Worm (Caenorhabditis elegans) whole organism, early embryonic: ENCODE data around the gene K10C2.12.

Experiments
- B0310.2 ChIP-seq: sonication (generic microtip); optimal IDR thresholded peaks from 2 replicates; lab custom pipeline; 2016; ENCODE audit warnings: mild to moderate bottlenecking, missing genetic modification characterization, missing compliant biosample characterization
- ama-1 ChIP-seq: fragments of 150-350 bp; optimal IDR thresholded peaks from 2 replicates; lab custom pipeline; 2014
- ceh-13 ChIP-seq: fragments of 200-800 bp; sonication (Bioruptor generic); optimal IDR thresholded peaks from 2 replicates; lab custom pipeline; 2018; ENCODE audit warnings: mild to moderate bottlenecking, missing genetic modification characterization, missing compliant biosample characterization
- flt-1 ChIP-seq: fragments of 200-800 bp; sonication (Bioruptor generic); IDR thresholded peaks from 2 replicates; pipeline ENCODE4 v1.3.6; 2022; ENCODE audit warnings: missing genetic modification characterization, missing compliant biosample characterization
- tbx-37 ChIP-seq: fragments of 200-800 bp; sonication (Bioruptor generic); conservative IDR thresholded peaks from 2 replicates; pipeline ENCODE4 v1.3.6; 2022; ENCODE audit warnings: missing genetic modification reagents, missing genetic modification characterization, missing compliant biosample characterization

DNA sequence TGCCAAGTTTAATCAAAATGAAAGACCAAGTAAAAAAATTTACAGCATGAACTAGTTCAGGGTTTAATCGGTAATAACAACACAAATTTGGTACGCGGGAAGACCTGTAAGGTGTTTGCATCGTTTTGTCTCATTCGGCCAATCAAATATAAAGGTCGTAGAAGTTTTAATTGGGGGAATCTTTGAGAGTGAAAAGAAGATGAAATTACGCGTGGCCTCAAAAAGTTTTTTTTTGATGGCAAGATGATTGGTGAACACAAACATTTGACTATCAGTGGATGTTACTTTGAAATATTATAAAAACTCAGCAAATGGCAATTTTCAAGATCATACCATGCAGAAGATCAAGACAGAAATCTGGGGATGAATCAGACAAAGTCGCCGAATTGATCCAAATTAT, 34.6 kb upstream of the K10C2.12 start, which contains the start of gene nas-33:
- TF ChIP-seq ceh-13 (GFP tag; lab: Kevin White, UChicago) (no peak), flt-1 (GFP tag; lab: Robert Waterston, UW) (no peak), B0310.2 (tag; lab: Kevin White, UChicago) (no peak), ama-1 (no peak), tbx-37 (GFP tag; lab: Robert Waterston, UW) (no peak)
